Worm (Caenorhabditis elegans) whole organism, L1 larva: Measurements from ENCODE around the gene F27D9.13.

ENCODE experiments used
- C04F5.9 ChIP-seq: sonication (generic microtip); optimal IDR thresholded peaks from 2 replicates; lab custom pipeline; 2016; ENCODE audit warnings: missing genetic modification characterization, missing compliant biosample characterization
- Y116A8C.19 ChIP-seq: sonication (generic microtip); optimal IDR thresholded peaks from 2 replicates; lab custom pipeline; 2016; ENCODE audit warnings: missing compliant biosample characterization, missing genetic modification characterization, borderline replicate concordance
- aly-2 ChIP-seq: fragments of 150-350 bp; optimal IDR thresholded peaks from 2 replicates; lab custom pipeline; 2014; ENCODE audit warnings: missing biosample characterization, missing genetic modification characterization
- ama-1 ChIP-seq: fragments of 150-350 bp; optimal IDR thresholded peaks from 2 replicates; lab custom pipeline; 2014
- blmp-1 ChIP-seq: fragments of 150-350 bp; optimal IDR thresholded peaks from 2 replicates; lab custom pipeline; 2014; ENCODE audit warnings: missing biosample characterization, missing genetic modification characterization
- ceh-63 ChIP-seq: fragments of 200-800 bp; sonication (Bioruptor generic); optimal IDR thresholded peaks from 2 replicates; lab custom pipeline; 2018; ENCODE audit warnings: mild to moderate bottlenecking, missing genetic modification characterization, missing compliant biosample characterization
- ceh-8 ChIP-seq: fragments of 200-800 bp; sonication (Bioruptor generic); optimal IDR thresholded peaks from 2 replicates; lab custom pipeline; 2018; ENCODE audit warnings: mild to moderate bottlenecking, missing genetic modification characterization, moderate library complexity, missing compliant biosample characterization
- ceh-88 ChIP-seq: fragments of 200-800 bp; sonication (Bioruptor generic); IDR thresholded peaks from 2 replicates; pipeline ENCODE4 v1.3.6; 2022; ENCODE audit warnings: missing genetic modification characterization, missing compliant biosample characterization
- dpl-1 ChIP-seq, 3 experiments: fragments of 150-350 bp in 2 of 3; sonication (generic microtip) in 1 of 3; optimal IDR thresholded peaks; 2 replicates each; lab custom pipeline; 2014 to 2017; ENCODE audit warnings: missing biosample characterization in 3 of 3, missing genetic modification characterization in 3 of 3, missing genetic modification reagents in 3 of 3
- efl-1 ChIP-seq, 4 experiments: fragments of 150-350 bp; optimal IDR thresholded peaks in 3 of 4; peaks in 1 of 4; 1 replicate in 1 of 4; 2 replicates in 3 of 4; lab custom pipeline; 2014; ENCODE audit warnings: missing biosample characterization in 2 of 4, missing genetic modification characterization in 2 of 4, missing genetic modification reagents in 2 of 4
- egl-13 ChIP-seq: sonication (generic microtip); optimal IDR thresholded peaks from 2 replicates; lab custom pipeline; 2016; ENCODE audit warnings: missing genotype, missing genetic modification reagents, missing genetic modification characterization, missing compliant biosample characterization
- egl-27 ChIP-seq, 2 experiments: fragments of 150-350 bp in 1 of 2; sonication (generic microtip); optimal IDR thresholded peaks; 3 replicates each; lab custom pipeline; 2017 to 2018; ENCODE audit warnings: missing biosample characterization in 2 of 2, missing genetic modification characterization in 2 of 2, missing genetic modification reagents in 2 of 2
- elt-2 ChIP-seq: sonication (generic microtip); optimal IDR thresholded peaks from 2 replicates; lab custom pipeline; 2016; ENCODE audit warnings: missing genetic modification characterization, mild to moderate bottlenecking, inconsistent platforms, missing compliant biosample characterization, missing genetic modification reagents
- fkh-10 ChIP-seq: sonication (generic microtip); optimal IDR thresholded peaks from 2 replicates; lab custom pipeline; 2017; ENCODE audit warnings: missing biosample characterization, missing genetic modification reagents, missing genetic modification characterization
- fkh-8 ChIP-seq: sonication (generic microtip); optimal IDR thresholded peaks from 2 replicates; lab custom pipeline; 2016; ENCODE audit warnings: mild to moderate bottlenecking, missing genetic modification characterization, missing compliant biosample characterization
- hlh-17 ChIP-seq: fragments of 200-800 bp; sonication (Bioruptor generic); optimal IDR thresholded peaks from 2 replicates; lab custom pipeline; 2018; ENCODE audit warnings: missing genetic modification characterization, mild to moderate bottlenecking, missing compliant biosample characterization, moderate library complexity, borderline replicate concordance
- lin-35 ChIP-seq, 2 experiments: fragments of 150-350 bp; optimal IDR thresholded peaks; 2 replicates each; lab custom pipeline; 2014; ENCODE audit warnings: missing biosample characterization in 2 of 2, missing genetic modification characterization in 2 of 2, missing genetic modification reagents in 2 of 2
- lin-39 ChIP-seq: fragments of 150-350 bp; optimal IDR thresholded peaks from 2 replicates; lab custom pipeline; 2014; ENCODE audit warnings: missing biosample characterization, missing genetic modification reagents, missing genetic modification characterization
- lir-3 ChIP-seq: sonication (generic microtip); optimal IDR thresholded peaks from 2 replicates; lab custom pipeline; 2016; ENCODE audit warnings: mild to moderate bottlenecking, missing genetic modification characterization, moderate library complexity, missing compliant biosample characterization; ENCODE audit not compliant: poor library complexity
- mep-1 ChIP-seq: fragments of 150-350 bp; optimal IDR thresholded peaks from 2 replicates; lab custom pipeline; 2014; ENCODE audit warnings: missing biosample characterization, missing genetic modification characterization
- nhr-11 ChIP-seq: fragments of 150-350 bp; optimal IDR thresholded peaks from 2 replicates; lab custom pipeline; 2014; ENCODE audit warnings: missing biosample characterization, missing genetic modification characterization
- nhr-12 ChIP-seq: sonication (generic microtip); optimal IDR thresholded peaks from 2 replicates; lab custom pipeline; 2017; ENCODE audit warnings: missing biosample characterization, missing genetic modification characterization
- nhr-20 ChIP-seq: sonication (generic microtip); optimal IDR thresholded peaks from 2 replicates; lab custom pipeline; 2016; ENCODE audit warnings: mild to moderate bottlenecking, missing genetic modification characterization, missing compliant biosample characterization
- nhr-28 ChIP-seq: fragments of 150-350 bp; optimal IDR thresholded peaks from 2 replicates; lab custom pipeline; 2014; ENCODE audit warnings: missing biosample characterization, missing genetic modification characterization
- nhr-71 ChIP-seq: sonication (generic microtip); optimal IDR thresholded peaks from 2 replicates; lab custom pipeline; 2016; ENCODE audit warnings: mild to moderate bottlenecking, missing genetic modification characterization, moderate library complexity, missing compliant biosample characterization
- pqm-1 ChIP-seq: sonication (generic microtip); optimal IDR thresholded peaks from 3 replicates; lab custom pipeline; 2017; ENCODE audit warnings: missing biosample characterization, missing genetic modification characterization
- snu-23 ChIP-seq: sonication (generic microtip); optimal IDR thresholded peaks from 2 replicates; lab custom pipeline; 2016; ENCODE audit warnings: missing genetic modification characterization, missing compliant biosample characterization
- sup-37 ChIP-seq: fragments of 200-800 bp; sonication (Bioruptor generic); optimal IDR thresholded peaks from 2 replicates; lab custom pipeline; 2018; ENCODE audit warnings: mild to moderate bottlenecking, missing genetic modification characterization, missing compliant biosample characterization
- tbx-2 ChIP-seq: sonication (generic microtip); optimal IDR thresholded peaks from 2 replicates; lab custom pipeline; 2016; ENCODE audit warnings: missing genetic modification characterization, missing compliant biosample characterization
- tlp-1 ChIP-seq: fragments of 150-350 bp; optimal IDR thresholded peaks from 2 replicates; lab custom pipeline; 2014; ENCODE audit warnings: missing biosample characterization, missing genetic modification characterization
- unc-130 ChIP-seq: fragments of 150-350 bp; optimal IDR thresholded peaks from 2 replicates; lab custom pipeline; 2017; ENCODE audit warnings: missing biosample characterization, missing genetic modification characterization, inconsistent platforms
- unc-62 ChIP-seq: fragments of 150-350 bp; optimal IDR thresholded peaks from 2 replicates; lab custom pipeline; 2014; ENCODE audit warnings: missing biosample characterization, missing genetic modification reagents, missing genetic modification characterization
- zag-1 ChIP-seq: fragments of 150-350 bp; optimal IDR thresholded peaks from 2 replicates; lab custom pipeline; 2014; ENCODE audit warnings: missing biosample characterization, missing genetic modification characterization

The F27D9.13 gene

ce11 chrX:7653708-7654390 lies 13.4 kb downstream of the F27D9.13 start (continued):
- TF ChIP-seq egl-13 (tag; lab: Kevin White, UChicago) (peak; percentile 25), ceh-88 (GFP tag; lab: Robert Waterston, UW) (no peak), efl-1 (optimal IDR thresholded peaks at IDR 0.05; lab: Kevin White, UChicago) (no peak), efl-1 (GFP tag; optimal IDR thresholded peaks at IDR 0.05 in 1 of 2; lab: Kevin White, UChicago) (no peak), fkh-8 (tag; lab: Kevin White, UChicago) (peak; percentile 20), hlh-17 (GFP tag; lab: Kevin White, UChicago) (no peak), ama-1 (lab: Kevin White, UChicago) (no peak), tlp-1 (tag; lab: Kevin White, UChicago) (no peak), blmp-1 (no peak), nhr-11 (no peak), nhr-71 (tag; lab: Kevin White, UChicago) (peak; percentile 40), snu-23 (GFP tag; lab: Kevin White, UChicago) (no peak), lin-35 (GFP tag; optimal IDR thresholded peaks at IDR 0.05; lab: Kevin White, UChicago) (no peak), unc-130 (no peak), dpl-1 (GFP tag; optimal IDR thresholded peaks at IDR 0.05; lab: Kevin White, UChicago) (no peak), zag-1 (no peak), mep-1 (tag; lab: Kevin White, UChicago) (no peak), lir-3 (tag; lab: Kevin White, UChicago) (no peak)
- TF ChIP-seq, all 84 proteins: peak for 8

DNA sequence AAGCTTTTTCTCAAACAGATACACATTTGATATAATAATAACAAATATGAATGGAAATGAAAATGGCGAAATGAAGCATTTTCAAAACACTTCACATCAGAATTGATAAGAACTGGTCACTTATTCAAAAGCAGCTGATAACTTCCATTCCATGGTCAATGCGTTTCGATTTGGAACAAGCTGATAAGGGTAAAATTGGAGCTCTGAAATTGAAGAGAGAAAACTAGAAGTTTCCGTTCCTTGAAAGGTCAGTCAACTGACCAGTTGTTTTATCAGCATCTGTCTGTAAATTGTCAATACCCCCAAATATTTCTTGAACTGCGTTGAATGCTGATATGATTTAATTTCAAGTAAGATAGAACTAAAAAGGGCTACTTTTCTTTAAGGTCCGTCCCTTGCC lies 14.9 kb downstream of the F27D9.13 start:
- no peak for TF ChIP-seq snu-23 (GFP tag; lab: Kevin White, UChicago)
- TF ChIP-seq ceh-8 (GFP tag; lab: Kevin White, UChicago), result no peak
- TF ChIP-seq ceh-63 (GFP tag; lab: Kevin White, UChicago), result no peak
- no peak for TF ChIP-seq tbx-2 (tag; lab: Kevin White, UChicago)
- TF ChIP-seq nhr-12, result no peak
- TF ChIP-seq aly-2, result no peak
- TF ChIP-seq sup-37 (GFP tag; lab: Kevin White, UChicago), result no peak
- TF ChIP-seq pqm-1 (tag; lab: Kevin White, UChicago), result no peak
- TF ChIP-seq nhr-20 (tag; lab: Kevin White, UChicago), result no peak
- no peak for TF ChIP-seq nhr-11
- TF ChIP-seq unc-62 (GFP tag; lab: Kevin White, UChicago), result no peak
- TF ChIP-seq fkh-10 (GFP tag; lab: Kevin White, UChicago), result no peak
- TF ChIP-seq, all 84 proteins: peak for 0

DNA sequence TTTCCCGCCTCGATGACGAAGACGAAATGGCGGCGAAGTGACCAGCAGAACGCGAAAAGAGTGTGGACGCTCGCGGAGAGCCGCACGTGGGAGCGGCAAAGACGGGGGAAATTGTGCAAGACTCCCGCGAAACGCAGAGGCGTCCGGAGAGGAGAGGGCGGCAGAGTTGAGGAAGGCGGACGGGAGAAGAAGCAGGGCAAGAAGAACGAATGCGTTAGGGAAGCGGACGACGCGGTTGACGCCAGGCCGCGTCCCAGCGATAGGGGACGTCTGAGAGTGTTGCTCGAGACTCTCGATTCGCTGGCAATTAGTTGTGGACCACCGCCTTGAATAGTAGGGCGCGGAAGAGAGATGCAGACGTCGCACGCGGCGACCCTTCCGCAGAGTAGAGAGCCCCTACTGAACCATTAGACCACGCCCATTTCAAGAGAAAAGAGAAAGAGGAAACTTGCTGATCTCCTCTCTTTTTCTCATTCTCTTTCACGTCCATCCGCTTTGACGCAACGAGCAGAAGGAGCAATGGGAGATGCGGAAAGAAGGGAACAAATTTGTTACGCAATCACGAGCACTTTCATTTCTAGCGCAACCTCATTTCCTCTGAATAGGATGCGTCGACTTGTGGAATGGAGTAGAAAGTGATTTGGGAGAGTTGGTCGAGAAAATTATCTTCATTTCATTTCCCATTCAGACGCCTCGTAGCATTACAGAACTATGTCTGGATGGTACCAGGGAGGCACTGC lies 15.9 kb downstream of the F27D9.13 start:
- no peak for TF ChIP-seq nhr-28 (tag; lab: Kevin White, UChicago)
- no peak for TF ChIP-seq unc-62 (GFP tag; lab: Kevin White, UChicago)

DNA sequence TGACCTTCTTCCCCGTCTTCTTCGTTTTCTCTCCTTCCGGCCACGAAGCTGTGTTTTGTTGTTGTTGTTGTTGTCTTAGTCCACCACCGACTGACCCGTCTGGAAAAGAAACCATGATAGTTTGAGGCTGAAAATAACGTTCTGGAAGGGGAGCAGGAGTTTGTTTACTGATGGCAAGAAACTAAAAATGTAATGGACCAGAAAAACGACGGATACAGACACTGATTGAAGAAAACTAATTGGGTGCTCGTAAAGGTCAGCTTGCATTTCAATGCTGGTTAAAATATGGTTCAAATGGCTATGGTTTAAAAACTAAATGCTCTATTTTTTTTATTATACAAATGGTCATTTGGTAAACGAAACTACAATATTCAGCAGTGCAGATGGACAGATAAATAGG lies 21.9 kb downstream of the F27D9.13 start, which contains the start of gene F26A10.2:
TSS of gene F26A10.2 (minus strand) at position 101 of the 400 bp plus-strand sequence.
- TF ChIP-seq aly-2, result no peak
- TF ChIP-seq C04F5.9 (tag; lab: Kevin White, UChicago), result no peak
- no peak for TF ChIP-seq ceh-88 (GFP tag; lab: Robert Waterston, UW)
- no peak for TF ChIP-seq nhr-28 (tag; lab: Kevin White, UChicago)
- no peak for TF ChIP-seq elt-2 (tag; lab: Kevin White, UChicago)
- no peak for TF ChIP-seq egl-27 (tag; optimal IDR thresholded peaks at IDR 0.05; lab: Kevin White, UChicago)
- TF ChIP-seq Y116A8C.19, result no peak
- no peak for TF ChIP-seq nhr-20 (tag; lab: Kevin White, UChicago)
- no peak for TF ChIP-seq lin-39
- no peak for TF ChIP-seq pqm-1 (tag; lab: Kevin White, UChicago)
